Fruit fly (Drosophila melanogaster) whole organism, embryonic: ENCODE data around the gene Liprin-alpha.

Source experiments
- B-H1 ChIP-seq: fragments of 200-800 bp; sonication (Bioruptor generic); IDR thresholded peaks from 3 replicates; pipeline ENCODE4 v1.3.6; 2022; ENCODE audit warnings: missing biosample characterization, missing genetic modification characterization
- B-H2 ChIP-seq: fragments of 200-800 bp; sonication (Bioruptor generic); optimal IDR thresholded peaks from 2 replicates; lab custom pipeline; 2018; ENCODE audit warnings: missing biosample characterization, mild to moderate bottlenecking, missing genetic modification characterization
- BEAF-32 ChIP-seq: fragments of 200-800 bp; sonication (Bioruptor generic); optimal IDR thresholded peaks from 3 replicates; lab custom pipeline; 2017; ENCODE audit warnings: missing biosample characterization, missing genetic modification characterization, mild to moderate bottlenecking, moderate library complexity, missing genetic modification reagents
- CG10147 ChIP-seq: fragments of 200-800 bp; sonication (Bioruptor generic); optimal IDR thresholded peaks from 2 replicates; lab custom pipeline; 2019; ENCODE audit warnings: missing biosample characterization, mild to moderate bottlenecking, missing genetic modification characterization, moderate library complexity
- CG10959 ChIP-seq: fragments of 200-800 bp; sonication (Bioruptor generic); IDR thresholded peaks from 2 replicates; pipeline ENCODE4 v1.3.6; 2022; ENCODE audit warnings: missing biosample characterization, missing genetic modification characterization
- CG11696 ChIP-seq: fragments of 200-800 bp; sonication (Bioruptor generic); IDR thresholded peaks from 2 replicates; pipeline ENCODE4 v1.3.6; 2022; ENCODE audit warnings: missing biosample characterization, missing genetic modification characterization
- CG13123 ChIP-seq: fragments of 200-800 bp; sonication (Bioruptor generic); optimal IDR thresholded peaks from 2 replicates; lab custom pipeline; 2016; ENCODE audit warnings: missing biosample characterization, missing genetic modification characterization
- CG14014 ChIP-seq: fragments of 200-800 bp; sonication (Bioruptor generic); IDR thresholded peaks from 2 replicates; pipeline ENCODE4 v1.3.6; 2022; ENCODE audit warnings: missing biosample characterization, missing genetic modification characterization
- CG16813 ChIP-seq: fragments of 200-800 bp; sonication (Bioruptor generic); IDR thresholded peaks from 3 replicates; pipeline ENCODE4 v1.3.6; 2022; ENCODE audit warnings: missing biosample characterization, missing genetic modification characterization; ENCODE audit not compliant: partially characterized antibody
- CG17802 ChIP-seq: fragments of 200-800 bp; sonication (Bioruptor generic); optimal IDR thresholded peaks from 2 replicates; lab custom pipeline; 2018; ENCODE audit warnings: missing biosample characterization, mild to moderate bottlenecking, missing genetic modification characterization, moderate library complexity
- CG1832 ChIP-seq: fragments of 200-800 bp; sonication (Bioruptor generic); optimal IDR thresholded peaks from 2 replicates; lab custom pipeline; 2017; ENCODE audit warnings: missing biosample characterization, mild to moderate bottlenecking, missing genetic modification characterization, inconsistent platforms
- CG3281 ChIP-seq: fragments of 200-800 bp; sonication (Bioruptor generic); optimal IDR thresholded peaks from 3 replicates; lab custom pipeline; 2017; ENCODE audit warnings: missing biosample characterization, mild to moderate bottlenecking, missing genetic modification characterization
- CG34376 ChIP-seq: fragments of 200-800 bp; sonication (Bioruptor generic); optimal IDR thresholded peaks from 2 replicates; lab custom pipeline; 2018; ENCODE audit warnings: missing biosample characterization, mild to moderate bottlenecking, missing genetic modification characterization
- CG4854 ChIP-seq: fragments of 200-800 bp; sonication (Bioruptor generic); optimal IDR thresholded peaks from 2 replicates; lab custom pipeline; 2016; ENCODE audit warnings: missing biosample characterization, missing genetic modification characterization, inconsistent platforms
- CG6791 ChIP-seq: fragments of 200-800 bp; sonication (Bioruptor generic); IDR thresholded peaks from 3 replicates; pipeline ENCODE4 v1.3.6; 2022; ENCODE audit warnings: missing biosample characterization, missing genetic modification characterization; ENCODE audit not compliant: partially characterized antibody
- CG7556 ChIP-seq: fragments of 200-800 bp; sonication (Bioruptor generic); optimal IDR thresholded peaks from 2 replicates; lab custom pipeline; 2017; ENCODE audit warnings: missing biosample characterization, mild to moderate bottlenecking, missing genetic modification characterization
- CG8089 ChIP-seq: fragments of 200-800 bp; sonication (Bioruptor generic); optimal IDR thresholded peaks from 3 replicates; lab custom pipeline; 2016; ENCODE audit warnings: missing biosample characterization, missing genetic modification characterization
- CG9609 ChIP-seq: fragments of 200-800 bp; sonication (Bioruptor generic); optimal IDR thresholded peaks from 3 replicates; lab custom pipeline; 2016; ENCODE audit warnings: missing biosample characterization, missing genetic modification characterization
- CTCF ChIP-seq: fragments of 200-800 bp; sonication (Bioruptor generic); optimal IDR thresholded peaks from 2 replicates; lab custom pipeline; 2017; ENCODE audit warnings: missing biosample characterization, mild to moderate bottlenecking, missing genetic modification characterization, moderate library complexity
- Dbx ChIP-seq: fragments of 200-800 bp; sonication (Bioruptor generic); IDR thresholded peaks from 3 replicates; pipeline ENCODE4 v1.3.6; 2022; ENCODE audit warnings: missing biosample characterization, missing genetic modification characterization
- Ets65A ChIP-seq: fragments of 200-800 bp; sonication (Bioruptor generic); peaks from one replicate; lab custom pipeline; 2016; ENCODE audit warnings: missing biosample characterization, missing genetic modification characterization
- Fer1 ChIP-seq: fragments of 200-800 bp; sonication (Bioruptor generic); optimal IDR thresholded peaks from 2 replicates; lab custom pipeline; 2017; ENCODE audit warnings: missing biosample characterization, mild to moderate bottlenecking, missing genetic modification characterization
- Gug ChIP-seq: fragments of 200-800 bp; sonication (Bioruptor generic); IDR thresholded peaks from 4 replicates; pipeline ENCODE4 v1.3.6; 2022; ENCODE audit warnings: missing biosample characterization, missing genetic modification characterization
- HLH54F ChIP-seq: fragments of 200-800 bp; sonication (Bioruptor generic); optimal IDR thresholded peaks from 3 replicates; lab custom pipeline; 2016; ENCODE audit warnings: missing biosample characterization, missing genetic modification characterization
- HmgZ ChIP-seq: fragments of 200-800 bp; sonication (Bioruptor generic); optimal IDR thresholded peaks from 2 replicates; lab custom pipeline; 2018; ENCODE audit warnings: missing biosample characterization, mild to moderate bottlenecking, missing genetic modification characterization
- Med ChIP-seq: fragments of 200-800 bp; sonication (Bioruptor generic); peaks from one replicate; lab custom pipeline; 2016; ENCODE audit warnings: missing biosample characterization, missing genetic modification characterization, mild to moderate bottlenecking, inconsistent platforms, moderate library complexity
- Mes4 ChIP-seq: fragments of 200-800 bp; sonication (Bioruptor generic); optimal IDR thresholded peaks from 2 replicates; lab custom pipeline; 2016; ENCODE audit warnings: missing biosample characterization, missing genetic modification characterization
- Xbp1 ChIP-seq: fragments of 200-800 bp; sonication (Bioruptor generic); optimal IDR thresholded peaks from 3 replicates; lab custom pipeline; 2016; ENCODE audit warnings: missing biosample characterization, mild to moderate bottlenecking, missing genetic modification characterization
- ash1 ChIP-seq: fragments of 200-800 bp; sonication (Bioruptor generic); optimal IDR thresholded peaks from 2 replicates; lab custom pipeline; 2018; ENCODE audit warnings: missing biosample characterization, mild to moderate bottlenecking, missing genetic modification characterization
- crol ChIP-seq: fragments of 200-800 bp; sonication (Bioruptor generic); IDR thresholded peaks from 2 replicates; pipeline ENCODE4 v1.3.6; 2022; ENCODE audit warnings: missing biosample characterization, missing genetic modification characterization
- dmrt99B ChIP-seq: fragments of 200-800 bp; sonication (Bioruptor generic); optimal IDR thresholded peaks from 2 replicates; lab custom pipeline; 2018; ENCODE audit warnings: missing biosample characterization, mild to moderate bottlenecking, missing genetic modification characterization, moderate library complexity
- emc ChIP-seq: fragments of 200-800 bp; sonication (Bioruptor generic); optimal IDR thresholded peaks from 2 replicates; lab custom pipeline; 2016; ENCODE audit warnings: missing biosample characterization, missing genetic modification characterization
- esg ChIP-seq: fragments of 200-800 bp; sonication (Bioruptor generic); conservative IDR thresholded peaks from 2 replicates; pipeline ENCODE4 v1.3.6; 2022; ENCODE audit warnings: missing biosample characterization, missing genetic modification characterization
- fd64A ChIP-seq: fragments of 200-800 bp; sonication (Bioruptor generic); optimal IDR thresholded peaks from 3 replicates; lab custom pipeline; 2018; ENCODE audit warnings: missing biosample characterization, mild to moderate bottlenecking, missing genetic modification characterization
- ftz-f1 ChIP-seq: fragments of 200-800 bp; sonication (Bioruptor generic); optimal IDR thresholded peaks from 2 replicates; lab custom pipeline; 2016; ENCODE audit warnings: missing biosample characterization, missing genetic modification characterization
- insv ChIP-seq, 2 experiments: fragments of 200-800 bp; sonication (Bioruptor generic); optimal IDR thresholded peaks; 3 replicates each; lab custom pipeline; 2016 to 2018; ENCODE audit warnings: missing biosample characterization in 2 of 2, missing genetic modification characterization in 2 of 2
- mld ChIP-seq: fragments of 200-800 bp; sonication (Bioruptor generic); IDR thresholded peaks from 3 replicates; pipeline ENCODE4 v1.3.6; 2022; ENCODE audit warnings: missing biosample characterization, missing genetic modification characterization; ENCODE audit not compliant: partially characterized antibody
- nau ChIP-seq: fragments of 200-800 bp; sonication (Bioruptor generic); optimal IDR thresholded peaks from 3 replicates; lab custom pipeline; 2017; ENCODE audit warnings: missing biosample characterization, mild to moderate bottlenecking, missing genetic modification characterization, missing genetic modification reagents
- onecut ChIP-seq: fragments of 200-800 bp; sonication (Bioruptor generic); IDR thresholded peaks from 2 replicates; pipeline ENCODE4 v1.3.6; 2022; ENCODE audit warnings: missing biosample characterization, missing genetic modification characterization
- p53 ChIP-seq: fragments of 200-800 bp; sonication (Bioruptor generic); optimal IDR thresholded peaks from 2 replicates; lab custom pipeline; 2016; ENCODE audit warnings: missing biosample characterization, missing genetic modification characterization
- peb ChIP-seq: fragments of 200-800 bp; sonication (Bioruptor generic); IDR thresholded peaks from 2 replicates; pipeline ENCODE4 v1.3.6; 2022; ENCODE audit warnings: missing biosample characterization, missing genetic modification characterization
- pzg ChIP-seq: fragments of 200-800 bp; sonication (Bioruptor generic); optimal IDR thresholded peaks from 3 replicates; lab custom pipeline; 2018; ENCODE audit warnings: missing biosample characterization, mild to moderate bottlenecking, missing genetic modification characterization, moderate library complexity
- repo ChIP-seq: fragments of 200-800 bp; sonication (Bioruptor generic); optimal IDR thresholded peaks from 2 replicates; lab custom pipeline; 2016; ENCODE audit warnings: missing biosample characterization, missing genetic modification characterization
- row ChIP-seq: fragments of 200-800 bp; sonication (Bioruptor generic); IDR thresholded peaks from 3 replicates; pipeline ENCODE4 v1.3.6; 2022; ENCODE audit warnings: missing biosample characterization, missing genetic modification characterization
- sim ChIP-seq: fragments of 200-800 bp; sonication (Bioruptor generic); IDR thresholded peaks from 2 replicates; pipeline ENCODE4 v1.3.6; 2022; ENCODE audit warnings: missing biosample characterization, missing genetic modification characterization
- ssp ChIP-seq: fragments of 200-800 bp; sonication (Bioruptor generic); IDR thresholded peaks from 2 replicates; pipeline ENCODE4 v1.3.6; 2022; ENCODE audit warnings: missing biosample characterization, missing genetic modification characterization
- stwl ChIP-seq: fragments of 200-800 bp; sonication (Bioruptor generic); optimal IDR thresholded peaks from 3 replicates; lab custom pipeline; 2018; ENCODE audit warnings: missing biosample characterization, mild to moderate bottlenecking, missing genetic modification characterization, moderate library complexity
- tap ChIP-seq: fragments of 200-800 bp; optimal IDR thresholded peaks from 3 replicates; lab custom pipeline; 2019; ENCODE audit warnings: missing biosample characterization, mild to moderate bottlenecking, missing genetic modification characterization, moderate library complexity
- tgo ChIP-seq: fragments of 200-800 bp; sonication (Bioruptor generic); IDR thresholded peaks from 3 replicates; pipeline ENCODE4 v1.3.6; 2022; ENCODE audit warnings: missing biosample characterization, missing genetic modification characterization
- toy ChIP-seq: fragments of 200-800 bp; sonication (Bioruptor generic); IDR thresholded peaks from 2 replicates; pipeline ENCODE4 v1.3.6; 2022; ENCODE audit warnings: missing biosample characterization, missing genetic modification characterization
- wdn ChIP-seq: fragments of 200-800 bp; sonication (Bioruptor generic); IDR thresholded peaks from 2 replicates; pipeline ENCODE4 v1.3.6; 2022; ENCODE audit warnings: missing biosample characterization, missing genetic modification characterization

The Liprin-alpha gene

dm6 chr2L:6716182-6716770 is 7.4 kb upstream of the Liprin-alpha start, which contains the start of gene AkhR:
Gene AkhR, minus strand, starts transcription at chr2L:6716186.
- TF ChIP-seq CG10147 (GFP tag; lab: Kevin White, UChicago) (no peak), toy (GFP tag; lab: Robert Waterston, UW) (no peak), Med (GFP tag; lab: Kevin White, UChicago) (peak; percentile 47), CG34376 (peak; percentile 9), fd64A (GFP tag; lab: Kevin White, UChicago) (no peak), CG3281 (no peak), CG16813 (no peak), row (GFP tag; lab: Robert Waterston, UW) (peak; percentile 47), peb (no peak), onecut (GFP tag; lab: Robert Waterston, UW) (no peak), Ets65A (GFP tag; lab: Kevin White, UChicago) (peak; percentile 70)

- TF ChIP-seq CG7556 (GFP tag; lab: Kevin White, UChicago) (no peak), ftz-f1 (GFP tag; lab: Kevin White, UChicago) (peak; percentile 24), CG17802 (tag; lab: Kevin White, UChicago) (peak; percentile 29), pzg (no peak), CG6791 (GFP tag; lab: Robert Waterston, UW) (0 out of 3 replicates have a peak, but pooled peaks have one; percentile 16), BEAF-32 (GFP tag; lab: Kevin White, UChicago) (no peak), Fer1 (GFP tag; lab: Kevin White, UChicago) (no peak), Mes4 (GFP tag; lab: Kevin White, UChicago) (no peak), insv (GFP tag; optimal IDR thresholded peaks at IDR 0.05; lab: Kevin White, UChicago) (no peak), B-H2 (GFP tag; lab: Kevin White, UChicago) (no peak), sim (GFP tag; lab: Robert Waterston, UW) (no peak), emc (GFP tag; lab: Kevin White, UChicago) (no peak), stwl (tag; lab: Kevin White, UChicago) (no peak), nau (GFP tag; lab: Kevin White, UChicago) (no peak), Xbp1 (GFP tag; lab: Kevin White, UChicago) (no peak), CG10959 (GFP tag; lab: Robert Waterston, UW) (no peak), HLH54F (GFP tag; lab: Kevin White, UChicago) (no peak), HmgZ (no peak), p53 (no peak), CG14014 (GFP tag; lab: Robert Waterston, UW) (no peak), mld (GFP tag; lab: Robert Waterston, UW) (0 out of 3 replicates have a peak, but pooled peaks have one; percentile 22), CG1832 (GFP tag; lab: Kevin White, UChicago) (no peak), CG11696 (no peak), ash1 (GFP tag; lab: Kevin White, UChicago) (no peak), ssp (GFP tag; lab: Robert Waterston, UW) (no peak), repo (GFP tag; lab: Kevin White, UChicago) (no peak), wdn (GFP tag; lab: Robert Waterston, UW) (no peak), tap (tag; lab: Kevin White, UChicago) (no peak), crol (GFP tag; lab: Robert Waterston, UW) (no peak), CG13123 (GFP tag; lab: Kevin White, UChicago) (no peak), esg (GFP tag; lab: Robert Waterston, UW) (no peak), Ets65A (GFP tag; lab: Kevin White, UChicago) (no peak), Med (GFP tag; lab: Kevin White, UChicago) (no peak), dmrt99B (tag; lab: Kevin White, UChicago) (no peak), CTCF (GFP tag; lab: Kevin White, UChicago) (peak; percentile 6), CG4854 (GFP tag; lab: Kevin White, UChicago) (no peak), Gug (GFP tag; lab: Robert Waterston, UW) (no peak), Dbx (GFP tag; lab: Robert Waterston, UW) (no peak), CG9609 (GFP tag; lab: Kevin White, UChicago) (no peak), B-H1 (no peak), tgo (GFP tag; lab: Robert Waterston, UW) (no peak), CG8089 (GFP tag; lab: Kevin White, UChicago) (no peak)
Measured at dm6 chr2L:6716921-6717320, 6.8 kb upstream of the Liprin-alpha start.
